Fruit fly (Drosophila melanogaster): ENCODE measurements around the gene mthl10.

mthl10 gene

dm6 chr3L:390194-390593 is 47.5 kb upstream of the mthl10 start (continued):
- TF ChIP-seq nom (GFP tag; optimal IDR thresholded peaks at IDR 0.05) (no peak), oc (tag; optimal IDR thresholded peaks at IDR 0.05) (no peak), ssp (GFP tag; IDR thresholded peaks at IDR 0.05) (no peak), bcd (GFP tag; optimal IDR thresholded peaks at IDR 0.05) (no peak), lilli (GFP tag; optimal IDR thresholded peaks at IDR 0.05) (no peak), Six4 (GFP tag; optimal IDR thresholded peaks at IDR 0.05) (no peak), CG3281 (GFP tag; optimal IDR thresholded peaks at IDR 0.05) (no peak), C15 (GFP tag; IDR thresholded peaks at IDR 0.05) (no peak), CG15514 (GFP tag; optimal IDR thresholded peaks at IDR 0.05) (no peak), CG13624 (GFP tag; optimal IDR thresholded peaks at IDR 0.05) (no peak), CG10431 (GFP tag; optimal IDR thresholded peaks at IDR 0.05) (no peak), tup (GFP tag; optimal IDR thresholded peaks at IDR 0.05) (no peak), lbe (GFP tag; optimal IDR thresholded peaks at IDR 0.05) (no peak), CG17568 (GFP tag; optimal IDR thresholded peaks at IDR 0.05) (no peak), ranshi (GFP tag; IDR thresholded peaks at IDR 0.05) (no peak), Tbp (GFP tag; optimal IDR thresholded peaks at IDR 0.05) (no peak), hb (GFP tag; IDR thresholded peaks at IDR 0.05; ENCODE audit: partially characterized antibody) (no peak), ewg (GFP tag; optimal IDR thresholded peaks at IDR 0.05) (no peak), Med (GFP tag) (peak; percentile 80), eyg (GFP tag; optimal IDR thresholded peaks at IDR 0.05) (no peak), zen2 (GFP tag; IDR thresholded peaks at IDR 0.05; ENCODE audit: partially characterized antibody) (0 out of 3 replicates have a peak, but pooled peaks have one; percentile 38), Atf-2 (GFP tag; optimal IDR thresholded peaks at IDR 0.05) (no peak), CG8765 (GFP tag; IDR thresholded peaks at IDR 0.05) (no peak), CG11456 (GFP tag; IDR thresholded peaks at IDR 0.05) (no peak), Dip2 (GFP tag; IDR thresholded peaks at IDR 0.05) (no peak), Xbp1 (GFP tag; optimal IDR thresholded peaks at IDR 0.05) (no peak), CG14965 (GFP tag; optimal IDR thresholded peaks at IDR 0.05; ENCODE audit: borderline replicate concordance) (no peak), CG10209 (GFP tag; optimal IDR thresholded peaks at IDR 0.05) (no peak), CG7963 (GFP tag; IDR thresholded peaks at IDR 0.05; ENCODE audit: partially characterized antibody) (0 out of 3 replicates have a peak, but pooled peaks have one; percentile 7), ems (GFP tag; optimal IDR thresholded peaks at IDR 0.05) (no peak), CG10321 (GFP tag; IDR thresholded peaks at IDR 0.05) (no peak), CG34422 (GFP tag; IDR thresholded peaks at IDR 0.05) (no peak), Neu2 (GFP tag; optimal IDR thresholded peaks at IDR 0.05; ENCODE audit: borderline replicate concordance) (no peak), CG15479 (GFP tag; optimal IDR thresholded peaks at IDR 0.05) (no peak), CkIIα-i1 (GFP tag; IDR thresholded peaks at IDR 0.05) (no peak), nerfin-2 (GFP tag; IDR thresholded peaks at IDR 0.05; ENCODE audit: partially characterized antibody) (peak; percentile 41; the same call in 1 of the 2 replicates), pros (GFP tag; optimal IDR thresholded peaks at IDR 0.05) (no peak), CG1024 (GFP tag; IDR thresholded peaks at IDR 0.05) (no peak), CG4730 (GFP tag; IDR thresholded peaks at IDR 0.05) (no peak), CG17328 (GFP tag; IDR thresholded peaks at IDR 0.05) (no peak), CG15269 (tag; optimal IDR thresholded peaks at IDR 0.05) (no peak), CG6765 (GFP tag; optimal IDR thresholded peaks at IDR 0.05) (no peak), Hmx (GFP tag; optimal IDR thresholded peaks at IDR 0.05) (no peak), yki (optimal IDR thresholded peaks at IDR 0.05) (no peak), bab2 (GFP tag; optimal IDR thresholded peaks at IDR 0.05) (no peak), CG32772 (GFP tag; IDR thresholded peaks at IDR 0.05) (no peak), CG16863 (GFP tag; optimal IDR thresholded peaks at IDR 0.05) (no peak), Hr39 (optimal IDR thresholded peaks at IDR 0.05) (no peak), CG4424 (GFP tag; optimal IDR thresholded peaks at IDR 0.05) (no peak), slou (GFP tag; optimal IDR thresholded peaks at IDR 0.05) (no peak), wor (GFP tag; IDR thresholded peaks at IDR 0.05) (no peak), CG1233 (GFP tag; optimal IDR thresholded peaks at IDR 0.05) (no peak), Rx (GFP tag; IDR thresholded peaks at IDR 0.05) (no peak)
